Worm (Caenorhabditis elegans) whole organism, L2 larva: Measurements from ENCODE around the gene sel-1.

Experiments
- C34F6.9 ChIP-seq: fragments of 150-350 bp; optimal IDR thresholded peaks from 2 replicates; lab custom pipeline; 2014; ENCODE audit warnings: missing biosample characterization, missing genetic modification characterization
- alr-1 ChIP-seq: fragments of 150-350 bp; optimal IDR thresholded peaks from 2 replicates; lab custom pipeline; 2014; ENCODE audit warnings: missing biosample characterization, missing genetic modification characterization
- ama-1 ChIP-seq: fragments of 150-350 bp; optimal IDR thresholded peaks from 2 replicates; lab custom pipeline; 2018; ENCODE audit warnings: inconsistent platforms
- lin-13 ChIP-seq: fragments of 150-350 bp; optimal IDR thresholded peaks from 2 replicates; lab custom pipeline; 2014; ENCODE audit warnings: missing biosample characterization, missing genetic modification reagents, missing genetic modification characterization
- mdl-1 ChIP-seq, 2 experiments: fragments of 150-350 bp in 1 of 2; sonication (generic microtip) in 1 of 2; optimal IDR thresholded peaks; 2 replicates each; lab custom pipeline; 2017; ENCODE audit warnings: missing biosample characterization in 2 of 2, missing genetic modification characterization in 2 of 2
- nhr-237 ChIP-seq: fragments of 150-350 bp; optimal IDR thresholded peaks from 2 replicates; lab custom pipeline; 2014; ENCODE audit warnings: missing biosample characterization, missing genetic modification characterization
- snpc-4 ChIP-seq: fragments of 150-350 bp; optimal IDR thresholded peaks from 2 replicates; lab custom pipeline; 2014; ENCODE audit warnings: missing biosample characterization, missing genetic modification characterization

ce11 chrV:12518770-12519169 lies 41.8 kb upstream of the sel-1 start:
- no peak for TF ChIP-seq alr-1 (tag; lab: Kevin White, UChicago)
- peak; percentile 21 for TF ChIP-seq C34F6.9 (tag; lab: Kevin White, UChicago)
- TF ChIP-seq nhr-237 (tag; lab: Kevin White, UChicago) = no peak
- TF ChIP-seq lin-13 = no peak
- no peak for TF ChIP-seq ama-1 (lab: Kevin White, UChicago)
- no peak for TF ChIP-seq snpc-4 (tag; lab: Kevin White, UChicago)
- TF ChIP-seq mdl-1 (tag; optimal IDR thresholded peaks at IDR 0.05; lab: Kevin White, UChicago) = no peak
